Worm (Caenorhabditis elegans): Measurements from ENCODE around the gene F46F5.16.

- TF ChIP-seq B0310.2 (tag; optimal IDR thresholded peaks at IDR 0.05) (no peak), ceh-36 (tag; optimal IDR thresholded peaks at IDR 0.05) (no peak), ama-1 (optimal IDR thresholded peaks at IDR 0.05) (no peak), tbx-11 (GFP tag; IDR thresholded peaks at IDR 0.05) (no peak), ceh-13 (GFP tag; optimal IDR thresholded peaks at IDR 0.05) (no peak), pes-1 (GFP tag; IDR thresholded peaks at IDR 0.05) (no peak), hnd-1 (tag; optimal IDR thresholded peaks at IDR 0.05) (no peak), flt-1 (GFP tag; IDR thresholded peaks at IDR 0.05) (no peak), sea-1 (GFP tag; conservative IDR thresholded peaks at IDR 0.05) (no peak), hmg-4 (GFP tag; optimal IDR thresholded peaks at IDR 0.05) (no peak), hmbx-1 (tag; optimal IDR thresholded peaks at IDR 0.05) (no peak), aly-1 (tag; optimal IDR thresholded peaks at IDR 0.05) (no peak)
Measured at ce11 chrII:762942-763341, 24.1 kb upstream of the F46F5.16 start.

All from whole organism, early embryonic.